Worm (Caenorhabditis elegans): ENCODE results near the gene fbxa-81.

fbxa-81 gene

ce11 chrX:14561416-14561973, 19.6 kb upstream of the fbxa-81 start (continued):
- TF ChIP-seq ceh-82 (tag; optimal IDR thresholded peaks at IDR 0.05) (peak; percentile 48), mdl-1 (tag; optimal IDR thresholded peaks at IDR 0.05) (peak; percentile 63), nhr-67 (tag; optimal IDR thresholded peaks at IDR 0.05) (no peak), ama-1 (optimal IDR thresholded peaks at IDR 0.05) (no peak), nhr-11 (tag; optimal IDR thresholded peaks at IDR 0.05) (peak; percentile 61), ceh-16 (tag; optimal IDR thresholded peaks at IDR 0.05) (no peak), elt-2 (tag; optimal IDR thresholded peaks at IDR 0.05) (peak; percentile 22), nhr-237 (tag; optimal IDR thresholded peaks at IDR 0.05) (no peak)

- TF ChIP-seq elt-3 (tag; optimal IDR thresholded peaks at IDR 0.05) (peak in 2 of 3 experiments; percentile 6 to 53), lin-39 (tag; optimal IDR thresholded peaks at IDR 0.05) (peak; percentile 92), egl-27 (tag; optimal IDR thresholded peaks at IDR 0.05) (peak; percentile 59), pqm-1 (tag; optimal IDR thresholded peaks at IDR 0.05) (peak; percentile 85), jun-1 (tag; optimal IDR thresholded peaks at IDR 0.05) (peak; percentile 97), fos-1 (tag; optimal IDR thresholded peaks at IDR 0.05) (peak; percentile 87), hmg-11 (tag; optimal IDR thresholded peaks at IDR 0.05) (peak; percentile 35), nhr-76 (tag; optimal IDR thresholded peaks at IDR 0.05) (peak; percentile 66), daf-12 (tag; optimal IDR thresholded peaks at IDR 0.05) (no peak), nhr-25 (tag; optimal IDR thresholded peaks at IDR 0.05) (peak; percentile 89), mdl-1 (tag; optimal IDR thresholded peaks at IDR 0.05) (peak; percentile 89), elt-1 (tag; optimal IDR thresholded peaks at IDR 0.05) (peak; percentile 54), ceh-16 (tag; optimal IDR thresholded peaks at IDR 0.05) (no peak), mml-1 (tag; optimal IDR thresholded peaks at IDR 0.05) (no peak), nhr-11 (tag; optimal IDR thresholded peaks at IDR 0.05) (no peak), nhr-12 (tag; optimal IDR thresholded peaks at IDR 0.05) (no peak), R02D3.7 (tag; optimal IDR thresholded peaks at IDR 0.05) (peak; percentile 43), aly-2 (tag; optimal IDR thresholded peaks at IDR 0.05) (no peak), pha-4 (tag; optimal IDR thresholded peaks at IDR 0.05) (peak; percentile 99), unc-39 (tag; optimal IDR thresholded peaks at IDR 0.05) (no peak), ama-1 (optimal IDR thresholded peaks at IDR 0.05) (no peak), fkh-2 (tag; optimal IDR thresholded peaks at IDR 0.05) (no peak), nhr-77 (tag; optimal IDR thresholded peaks at IDR 0.05) (peak; percentile 87), egl-5 (tag; optimal IDR thresholded peaks at IDR 0.05) (peak; percentile 70), lin-15B (tag; optimal IDR thresholded peaks at IDR 0.05) (peak; percentile 51), ztf-11 (tag; optimal IDR thresholded peaks at IDR 0.05) (no peak), zag-1 (tag; optimal IDR thresholded peaks at IDR 0.05) (peak; percentile 59), ztf-4 (tag; optimal IDR thresholded peaks at IDR 0.05) (no peak), tbx-2 (tag; optimal IDR thresholded peaks at IDR 0.05) (peak; percentile 84), ZK546.5 (tag; optimal IDR thresholded peaks at IDR 0.05) (no peak), ceh-82 (tag; optimal IDR thresholded peaks at IDR 0.05) (peak; percentile 36), nfya-1 (tag; optimal IDR thresholded peaks at IDR 0.05; ENCODE audit: insufficient read depth) (peak; percentile 84), fkh-10 (GFP tag; optimal IDR thresholded peaks at IDR 0.05) (peak; percentile 46), nhr-28 (tag; optimal IDR thresholded peaks at IDR 0.05) (no peak), eor-1 (tag; optimal IDR thresholded peaks at IDR 0.05) (no peak), unc-62 (GFP tag; optimal IDR thresholded peaks at IDR 0.05) (peak; percentile 97), snpc-4 (tag; optimal IDR thresholded peaks at IDR 0.05) (peak; percentile 63), skn-1 (tag; optimal IDR thresholded peaks at IDR 0.05) (peak; percentile 74), nhr-67 (tag; optimal IDR thresholded peaks at IDR 0.05) (no peak), ceh-28 (tag; optimal IDR thresholded peaks at IDR 0.05) (peak; percentile 82), nhr-237 (tag; optimal IDR thresholded peaks at IDR 0.05) (no peak), sea-2 (GFP tag; optimal IDR thresholded peaks at IDR 0.05) (peak; percentile 12), elt-2 (tag; optimal IDR thresholded peaks at IDR 0.05) (peak; percentile 94), nhr-23 (tag; optimal IDR thresholded peaks at IDR 0.05) (peak; percentile 94), ceh-9 (tag; optimal IDR thresholded peaks at IDR 0.05) (no peak), nhr-43 (tag; optimal IDR thresholded peaks at IDR 0.05; ENCODE audit: poor library complexity, severe bottlenecking) (peak; percentile 95), lsy-12 (tag; optimal IDR thresholded peaks at IDR 0.05) (peak; percentile 10)
Observed at ce11 chrX:14560297-14560680, 18.4 kb upstream of the fbxa-81 start.

All from whole organism, L3 larva.